Worm (Caenorhabditis elegans): ENCODE measurements around the gene alh-8.

ce11 chrII:11714728-11715127 is 14.1 kb upstream of the alh-8 start:
- no peak for TF ChIP-seq ztf-23 (GFP tag; IDR thresholded peaks at IDR 0.05)
- TF ChIP-seq ref-1 (GFP tag; conservative IDR thresholded peaks at IDR 0.05) = no peak
- no peak for TF ChIP-seq tab-1 (GFP tag; IDR thresholded peaks at IDR 0.05)
- TF ChIP-seq med-1 (GFP tag; optimal IDR thresholded peaks at IDR 0.05; ENCODE audit: insufficient read depth) = no peak
